Comparison of ENCODE assay signal across 1 worm cellular context in genomic region chrIII:1201958-1202596, ce11.
TF ChIP-seq lines count a peak whose summit lies in the region.

Gene mrpl-45, minus strand, starts transcription at chrIII:1202008.
Gene Y119D3B.12, plus strand, starts transcription at chrIII:1202546.

TF ChIP-seq in whole organism, L1 larva, 84 proteins besides CTCF, POLR2A, EP300 and RAD21 (continued from another document):
- TF ChIP-seq ama-1 (optimal IDR thresholded peaks at IDR 0.05; lab: Kevin White, UChicago) (no peak), efl-1 (optimal IDR thresholded peaks at IDR 0.05; lab: Kevin White, UChicago) (peak; percentile 86), efl-1 (GFP tag; optimal IDR thresholded peaks at IDR 0.05 in 1 of 2; lab: Kevin White, UChicago) (peak; percentile 85 to 98), pqm-1 (tag; optimal IDR thresholded peaks at IDR 0.05; lab: Kevin White, UChicago) (no peak), mep-1 (tag; optimal IDR thresholded peaks at IDR 0.05; lab: Kevin White, UChicago) (peak; percentile 91), nhr-47 (tag; optimal IDR thresholded peaks at IDR 0.05; lab: Kevin White, UChicago) (no peak), mef-2 (tag; optimal IDR thresholded peaks at IDR 0.05; lab: Kevin White, UChicago) (no peak), sptf-1 (tag; optimal IDR thresholded peaks at IDR 0.05; lab: Kevin White, UChicago) (no peak), nhr-11 (tag; optimal IDR thresholded peaks at IDR 0.05; lab: Kevin White, UChicago) (peak; percentile 36), lin-14 (GFP tag; optimal IDR thresholded peaks at IDR 0.05; lab: Kevin White, UChicago) (no peak), lsy-2 (tag; optimal IDR thresholded peaks at IDR 0.05; lab: Kevin White, UChicago) (peak; percentile 86 to 89), zag-1 (tag; optimal IDR thresholded peaks at IDR 0.05; lab: Kevin White, UChicago) (no peak), mab-9 (GFP tag; IDR thresholded peaks at IDR 0.05; lab: Robert Waterston, UW) (0 out of 2 replicates have a peak, but pooled peaks have one; percentile 52), hpl-2 (GFP tag; optimal IDR thresholded peaks at IDR 0.05; lab: Kevin White, UChicago) (no peak), efl-3 (GFP tag; optimal IDR thresholded peaks at IDR 0.05; lab: Kevin White, UChicago) (no peak), ceh-82 (tag; optimal IDR thresholded peaks at IDR 0.05; lab: Kevin White, UChicago) (peak; percentile 86 to 93 (median 91)), sox-4 (tag; optimal IDR thresholded peaks at IDR 0.05; lab: Kevin White, UChicago) (peak; percentile 54), isw-1 (GFP tag; IDR thresholded peaks at IDR 0.05; lab: Robert Waterston, UW) (peak; percentile 75), nhr-20 (tag; optimal IDR thresholded peaks at IDR 0.05; lab: Kevin White, UChicago) (no peak), irx-1 (tag; optimal IDR thresholded peaks at IDR 0.05; lab: Kevin White, UChicago) (peak; percentile 82), vab-15 (tag; optimal IDR thresholded peaks at IDR 0.05; lab: Kevin White, UChicago) (no peak), unc-30 (tag; optimal IDR thresholded peaks at IDR 0.05; lab: Kevin White, UChicago) (peak; percentile 40), swsn-7 (tag; optimal IDR thresholded peaks at IDR 0.05; lab: Kevin White, UChicago) (peak; percentile 81), aha-1 (tag; optimal IDR thresholded peaks at IDR 0.05; lab: Kevin White, UChicago) (peak; percentile 41)
TF ChIP-seq in whole organism, L1 larva: peak in this region for 46.
